Worm (Caenorhabditis elegans) whole organism, young adult: ENCODE measurements around the gene ugt-48.
A peak's percentile ranks its signal among the peaks of the same experiment; 100 is the strongest.

Experiments
- B0261.1 ChIP-seq: sonication (generic microtip); optimal IDR thresholded peaks from 2 replicates; lab custom pipeline; 2016; ENCODE audit warnings: mild to moderate bottlenecking, missing genetic modification characterization, moderate library complexity, missing compliant biosample characterization
- B0336.3 ChIP-seq: fragments of 200-800 bp; sonication (Bioruptor generic); IDR thresholded peaks from 2 replicates; pipeline ENCODE4 v1.3.6; 2022; ENCODE audit warnings: missing genetic modification characterization, missing compliant biosample characterization
- F39B2.1 ChIP-seq: fragments of 200-800 bp; sonication (Bioruptor generic); IDR thresholded peaks from 2 replicates; pipeline ENCODE4 v1.3.6; 2022; ENCODE audit warnings: missing genetic modification reagents, missing genetic modification characterization, missing compliant biosample characterization
- F52B5.7 ChIP-seq: sonication (generic microtip); optimal IDR thresholded peaks from 2 replicates; lab custom pipeline; 2016; ENCODE audit warnings: mild to moderate bottlenecking, missing genetic modification characterization, missing compliant biosample characterization
- F55B11.4 ChIP-seq: sonication (generic microtip); optimal IDR thresholded peaks from 2 replicates; lab custom pipeline; 2016; ENCODE audit warnings: missing compliant biosample characterization, missing genetic modification characterization, borderline replicate concordance; ENCODE audit not compliant: insufficient read depth
- F57A8.1 ChIP-seq: fragments of 200-800 bp; sonication (Bioruptor generic); optimal IDR thresholded peaks from 2 replicates; lab custom pipeline; 2018; ENCODE audit warnings: mild to moderate bottlenecking, missing genetic modification characterization, moderate library complexity, missing compliant biosample characterization
- F57C9.4 ChIP-seq: sonication (generic microtip); optimal IDR thresholded peaks from 2 replicates; lab custom pipeline; 2017; ENCODE audit warnings: mild to moderate bottlenecking, missing genetic modification characterization, missing compliant biosample characterization
- Y53F4B.3 ChIP-seq: fragments of 200-800 bp; sonication (Bioruptor generic); IDR thresholded peaks from 2 replicates; pipeline ENCODE4 v1.3.6; 2022; ENCODE audit warnings: missing genetic modification reagents, missing genetic modification characterization, missing compliant biosample characterization
- Y56A3A.18 ChIP-seq: fragments of 200-800 bp; sonication (Bioruptor generic); IDR thresholded peaks from 2 replicates; pipeline ENCODE4 v1.3.6; 2022; ENCODE audit warnings: missing genetic modification reagents, missing genetic modification characterization, missing compliant biosample characterization
- Y67H2A.10 ChIP-seq: fragments of 200-800 bp; sonication (Bioruptor generic); conservative IDR thresholded peaks from 2 replicates; pipeline ENCODE4 v1.3.6; 2022; ENCODE audit warnings: missing genetic modification reagents, missing genetic modification characterization, missing compliant biosample characterization
- Y79H2A.3 ChIP-seq: fragments of 200-800 bp; sonication (Bioruptor generic); conservative IDR thresholded peaks from 2 replicates; pipeline ENCODE4 v1.3.6; 2022; ENCODE audit warnings: missing genetic modification reagents, missing genetic modification characterization, missing compliant biosample characterization
- ama-1 ChIP-seq, 3 experiments: fragments of 150-350 bp in 1 of 3; sonication (generic microtip) in 2 of 3; optimal IDR thresholded peaks; 2 replicates each; lab custom pipeline; 2014 to 2018; ENCODE audit warnings: missing biosample characterization in 2 of 3, missing genetic modification characterization in 2 of 3, missing genetic modification reagents in 2 of 3
- aptf-2 ChIP-seq: fragments of 200-800 bp; sonication (Bioruptor generic); conservative IDR thresholded peaks from 2 replicates; pipeline ENCODE4 v1.3.6; 2022; ENCODE audit warnings: missing genetic modification reagents, missing genetic modification characterization, missing compliant biosample characterization
- attf-5 ChIP-seq: fragments of 200-800 bp; sonication (Bioruptor generic); optimal IDR thresholded peaks from 2 replicates; lab custom pipeline; 2018; ENCODE audit warnings: mild to moderate bottlenecking, missing genetic modification characterization, missing compliant biosample characterization
- cebp-1 ChIP-seq, 2 experiments: fragments of 200-800 bp in 1 of 2; sonication (Bioruptor generic) in 1 of 2; sonication (generic microtip) in 1 of 2; IDR thresholded peaks in 1 of 2; optimal IDR thresholded peaks in 1 of 2; 2 replicates each; pipeline versions ENCODE4 v1.3.6 to Lab custom; 2017 to 2022; ENCODE audit warnings: missing compliant biosample characterization in 2 of 2, missing genetic modification characterization in 2 of 2, mild to moderate bottlenecking in 1 of 2, missing genetic modification reagents in 1 of 2, moderate library complexity in 1 of 2
- ceh-91 ChIP-seq: fragments of 200-800 bp; sonication (Bioruptor generic); IDR thresholded peaks from 2 replicates; pipeline ENCODE4 v1.3.6; 2022; ENCODE audit warnings: missing genetic modification reagents, missing genetic modification characterization, missing compliant biosample characterization
- dpff-1 ChIP-seq: sonication (generic microtip); optimal IDR thresholded peaks from 2 replicates; lab custom pipeline; 2017; ENCODE audit warnings: mild to moderate bottlenecking, missing genetic modification characterization, missing compliant biosample characterization
- egl-18 ChIP-seq: fragments of 200-800 bp; sonication (Bioruptor generic); IDR thresholded peaks from 2 replicates; pipeline ENCODE4 v1.3.6; 2022; ENCODE audit warnings: missing genetic modification reagents, missing genetic modification characterization, missing compliant biosample characterization
- ekl-4 ChIP-seq: fragments of 200-800 bp; sonication (Bioruptor generic); IDR thresholded peaks from 2 replicates; pipeline ENCODE4 v1.3.6; 2022; ENCODE audit warnings: missing genetic modification reagents, missing genetic modification characterization, missing compliant biosample characterization
- him-1 ChIP-seq: sonication (generic microtip); optimal IDR thresholded peaks from 2 replicates; lab custom pipeline; 2016; ENCODE audit warnings: missing genotype, missing genetic modification reagents, missing genetic modification characterization, missing compliant biosample characterization
- hmg-1.2 ChIP-seq: fragments of 200-800 bp; sonication (Bioruptor generic); IDR thresholded peaks from 2 replicates; pipeline ENCODE4 v1.3.6; 2022; ENCODE audit warnings: missing genetic modification reagents, missing genetic modification characterization, missing compliant biosample characterization
- hmg-20 ChIP-seq: fragments of 200-800 bp; sonication (Bioruptor generic); IDR thresholded peaks from 2 replicates; pipeline ENCODE4 v1.3.6; 2022; ENCODE audit warnings: missing genetic modification reagents, missing genetic modification characterization, missing compliant biosample characterization
- hsf-1 ChIP-seq: fragments of 200-800 bp; sonication (Bioruptor generic); IDR thresholded peaks from 2 replicates; pipeline ENCODE4 v1.3.6; 2022; ENCODE audit warnings: missing genetic modification reagents, missing genetic modification characterization, missing compliant biosample characterization
- let-607 ChIP-seq, 2 experiments: fragments of 200-800 bp in 1 of 2; sonication (Bioruptor generic) in 1 of 2; sonication (generic microtip) in 1 of 2; optimal IDR thresholded peaks; 2 replicates each; lab custom pipeline; 2016 to 2018; ENCODE audit warnings: mild to moderate bottlenecking in 2 of 2, missing compliant biosample characterization in 2 of 2, missing genetic modification characterization in 2 of 2, moderate library complexity in 2 of 2, missing genotype in 1 of 2
- lin-54 ChIP-seq: fragments of 200-800 bp; sonication (Bioruptor generic); optimal IDR thresholded peaks from 2 replicates; lab custom pipeline; 2018; ENCODE audit warnings: mild to moderate bottlenecking, missing genetic modification characterization, missing compliant biosample characterization
- lir-1 ChIP-seq: fragments of 200-800 bp; sonication (Bioruptor generic); conservative IDR thresholded peaks from 2 replicates; pipeline ENCODE4 v1.3.6; 2022; ENCODE audit warnings: missing genetic modification reagents, missing genetic modification characterization, missing compliant biosample characterization
- lsy-27 ChIP-seq: sonication (generic microtip); optimal IDR thresholded peaks from 2 replicates; lab custom pipeline; 2017; ENCODE audit warnings: missing genetic modification characterization, mild to moderate bottlenecking, missing compliant biosample characterization, antibody characterized with exemption, missing genotype, borderline replicate concordance; ENCODE audit not compliant: insufficient read depth
- madf-10 ChIP-seq: sonication (generic microtip); optimal IDR thresholded peaks from 2 replicates; lab custom pipeline; 2016; ENCODE audit warnings: mild to moderate bottlenecking, missing genetic modification characterization, missing compliant biosample characterization
- mes-4 ChIP-seq: sonication (generic microtip); optimal IDR thresholded peaks from 2 replicates; lab custom pipeline; 2016; ENCODE audit warnings: missing genotype, missing genetic modification characterization, missing compliant biosample characterization
- nfya-1 ChIP-seq: sonication (generic microtip); optimal IDR thresholded peaks from 2 replicates; lab custom pipeline; 2017; ENCODE audit warnings: antibody characterized with exemption, missing compliant biosample characterization, missing genetic modification characterization, borderline replicate concordance; ENCODE audit not compliant: insufficient read depth
- nhr-179 ChIP-seq: sonication (generic microtip); optimal IDR thresholded peaks from 2 replicates; lab custom pipeline; 2016; ENCODE audit warnings: mild to moderate bottlenecking, missing genetic modification characterization, missing compliant biosample characterization
- nhr-80 ChIP-seq: sonication (generic microtip); optimal IDR thresholded peaks from 2 replicates; lab custom pipeline; 2016; ENCODE audit warnings: missing genetic modification characterization, missing compliant biosample characterization
- pbrm-1 ChIP-seq: fragments of 200-800 bp; sonication (Bioruptor generic); IDR thresholded peaks from 2 replicates; pipeline ENCODE4 v1.3.6; 2022; ENCODE audit warnings: missing genetic modification reagents, missing genetic modification characterization, missing compliant biosample characterization
- pha-4 ChIP-seq: fragments of 150-350 bp; sonication (generic microtip); optimal IDR thresholded peaks from 2 replicates; lab custom pipeline; 2014; ENCODE audit warnings: missing biosample characterization, missing genetic modification reagents, missing genetic modification characterization
- rpc-1 ChIP-seq, 2 experiments: fragments of 150-350 bp in 1 of 2; sonication (generic microtip) in 1 of 2; optimal IDR thresholded peaks; 2 replicates each; lab custom pipeline; 2014 to 2018; ENCODE audit warnings: missing biosample characterization in 1 of 2, missing genetic modification characterization in 1 of 2, missing genetic modification reagents in 1 of 2, missing genotype in 1 of 2
- sea-2 ChIP-seq: fragments of 200-800 bp; sonication (Bioruptor generic); IDR thresholded peaks from 2 replicates; pipeline ENCODE4 v1.3.6; 2022; ENCODE audit warnings: missing genetic modification characterization, missing compliant biosample characterization
- snpc-1.1 ChIP-seq: sonication (generic microtip); optimal IDR thresholded peaks from 2 replicates; lab custom pipeline; 2017; ENCODE audit warnings: missing genetic modification characterization, mild to moderate bottlenecking, missing compliant biosample characterization, antibody characterized with exemption, moderate library complexity, missing genotype, missing genetic modification reagents; ENCODE audit not compliant: insufficient read depth
- snpc-1.3 ChIP-seq: sonication (generic microtip); optimal IDR thresholded peaks from 2 replicates; lab custom pipeline; 2017; ENCODE audit warnings: missing genetic modification characterization, mild to moderate bottlenecking, missing compliant biosample characterization, antibody characterized with exemption, moderate library complexity, missing genotype, missing genetic modification reagents; ENCODE audit not compliant: insufficient read depth
- snpc-3.4 ChIP-seq: sonication (generic microtip); optimal IDR thresholded peaks from 2 replicates; lab custom pipeline; 2017; ENCODE audit warnings: missing genetic modification characterization, mild to moderate bottlenecking, missing compliant biosample characterization, antibody characterized with exemption, moderate library complexity, missing genotype, missing genetic modification reagents
- somi-1 ChIP-seq: fragments of 200-800 bp; sonication (Bioruptor generic); optimal IDR thresholded peaks from 2 replicates; lab custom pipeline; 2018; ENCODE audit warnings: mild to moderate bottlenecking, missing genetic modification characterization, missing compliant biosample characterization
- tbp1 ChIP-seq: fragments of 200-800 bp; sonication (Bioruptor generic); optimal IDR thresholded peaks from 2 replicates; lab custom pipeline; 2018; ENCODE audit warnings: mild to moderate bottlenecking, missing genetic modification characterization, missing compliant biosample characterization
- xnd-1 ChIP-seq: sonication (generic microtip); optimal IDR thresholded peaks from 2 replicates; lab custom pipeline; 2016; ENCODE audit warnings: missing genotype, missing genetic modification reagents, missing genetic modification characterization, missing compliant biosample characterization
- ztf-22 ChIP-seq: fragments of 200-800 bp; sonication (Bioruptor generic); optimal IDR thresholded peaks from 2 replicates; lab custom pipeline; 2018; ENCODE audit warnings: mild to moderate bottlenecking, missing genetic modification characterization, moderate library complexity, missing compliant biosample characterization
- ztf-25 ChIP-seq: fragments of 200-800 bp; sonication (Bioruptor generic); IDR thresholded peaks from 2 replicates; pipeline ENCODE4 v1.3.6; 2022; ENCODE audit warnings: missing genetic modification reagents, missing genetic modification characterization, missing compliant biosample characterization
- ztf-26 ChIP-seq: sonication (generic microtip); optimal IDR thresholded peaks from 2 replicates; lab custom pipeline; 2017; ENCODE audit warnings: missing genetic modification characterization, missing compliant biosample characterization

The ugt-48 gene

ce11 chrV:5504807-5505442 lies 42.9 kb downstream of the ugt-48 start, which contains the start of the genes dnj-19 and nhr-47 (continued):
- TF ChIP-seq aptf-2 (no peak; the same call in 1 of the 2 replicates), mes-4 (no peak), ztf-26 (tag; lab: Kevin White, UChicago) (peak; percentile 91), ama-1 (optimal IDR thresholded peaks at IDR 0.05; lab: Kevin White, UChicago) (no peak), ama-1 (GFP tag; optimal IDR thresholded peaks at IDR 0.05; lab: Kevin White, UChicago) (no peak), ceh-91 (GFP tag; lab: Robert Waterston, UW) (peak; percentile 72), him-1 (tag; lab: Kevin White, UChicago) (peak; percentile 36), somi-1 (peak; percentile 55), F57A8.1 (no peak), Y67H2A.10 (GFP tag; lab: Robert Waterston, UW) (peak; percentile 70), F39B2.1 (GFP tag; lab: Robert Waterston, UW) (0 out of 2 replicates have a peak, but pooled peaks have one; percentile 67), rpc-1 (optimal IDR thresholded peaks at IDR 0.05; lab: Kevin White, UChicago) (peak; percentile 1), rpc-1 (tag; optimal IDR thresholded peaks at IDR 0.05; lab: Kevin White, UChicago) (no peak), F57C9.4 (tag; lab: Kevin White, UChicago) (no peak), F55B11.4 (tag; lab: Kevin White, UChicago) (no peak), hmg-20 (GFP tag; lab: Robert Waterston, UW) (peak; percentile 88), lin-54 (GFP tag; lab: Kevin White, UChicago) (peak; percentile 91), B0261.1 (tag; lab: Kevin White, UChicago) (no peak), ztf-22 (no peak), dpff-1 (no peak), Y56A3A.18 (GFP tag; lab: Robert Waterston, UW) (peak; percentile 96), snpc-1.3 (tag; lab: Kevin White, UChicago) (no peak), lsy-27 (tag; lab: Kevin White, UChicago) (no peak), lir-1 (GFP tag; lab: Robert Waterston, UW) (peak; percentile 85), nhr-80 (tag; lab: Kevin White, UChicago) (peak; percentile 70), hsf-1 (peak; percentile 98), Y79H2A.3 (no peak), pha-4 (tag; lab: Kevin White, UChicago) (no peak), tbp1 (GFP tag; lab: Kevin White, UChicago) (peak; percentile 73), pbrm-1 (GFP tag; lab: Robert Waterston, UW) (peak; percentile 96), attf-5 (GFP tag; lab: Kevin White, UChicago) (peak; percentile 89), nfya-1 (tag; lab: Kevin White, UChicago) (no peak), hmg-1.2 (peak; percentile 74), cebp-1 (GFP tag; IDR thresholded peaks at IDR 0.05; lab: Robert Waterston, UW) (peak; percentile 53), cebp-1 (tag; optimal IDR thresholded peaks at IDR 0.05; lab: Kevin White, UChicago) (peak; percentile 89), nhr-179 (no peak), snpc-1.1 (tag; lab: Kevin White, UChicago) (no peak), ekl-4 (GFP tag; lab: Robert Waterston, UW) (peak; percentile 96), egl-18 (0 out of 2 replicates have a peak, but pooled peaks have one; percentile 39), madf-10 (peak; percentile 75), xnd-1 (peak; percentile 82), Y53F4B.3 (GFP tag; lab: Robert Waterston, UW) (no peak), F52B5.7 (tag; lab: Kevin White, UChicago) (no peak), let-607 (tag; optimal IDR thresholded peaks at IDR 0.05; lab: Kevin White, UChicago) (peak; percentile 23 to 86), B0336.3 (GFP tag; lab: Robert Waterston, UW) (peak; percentile 95), ztf-25 (no peak), sea-2 (GFP tag; lab: Robert Waterston, UW) (no peak), snpc-3.4 (peak; percentile 42)
